ENCODE assay signal across 1 fruit fly cellular context in genomic region chr2L:4583306-4583705, dm6.
TF ChIP-seq lines count a peak whose summit lies in the region.

No protein-coding gene starts in this region.

TF ChIP-seq in whole organism, embryonic, 481 proteins besides CTCF, POLR2A, EP300 and RAD21 (continued from another document and continues in another):
- TF ChIP-seq CG12236 (GFP tag; optimal IDR thresholded peaks at IDR 0.05; lab: Kevin White, UChicago) (peak; percentile 36), CG3281 (GFP tag; optimal IDR thresholded peaks at IDR 0.05; lab: Kevin White, UChicago) (peak; percentile 11), CG4424 (GFP tag; optimal IDR thresholded peaks at IDR 0.05; lab: Kevin White, UChicago) (peak; percentile 77), Med (GFP tag; lab: Kevin White, UChicago) (peak; percentile 93), H2.0 (GFP tag; IDR thresholded peaks at IDR 0.05; lab: Robert Waterston, UW) (peak; percentile 62), CG34422 (GFP tag; IDR thresholded peaks at IDR 0.05; lab: Robert Waterston, UW) (peak; percentile 59; the same call in 2 of the 3 replicates), dimm (GFP tag; IDR thresholded peaks at IDR 0.05; lab: Robert Waterston, UW) (no peak), shn (GFP tag; optimal IDR thresholded peaks at IDR 0.05; lab: Kevin White, UChicago) (peak; percentile 33), tap (tag; optimal IDR thresholded peaks at IDR 0.05; lab: Kevin White, UChicago) (peak; percentile 73), eve (GFP tag; optimal IDR thresholded peaks at IDR 0.05; lab: Kevin White, UChicago) (peak in 1 of 2 experiments; percentile 83), CG3847 (GFP tag; IDR thresholded peaks at IDR 0.05; lab: Robert Waterston, UW) (peak; percentile 45; the same call in 1 of the 2 replicates), fd64A (GFP tag; optimal IDR thresholded peaks at IDR 0.05; lab: Kevin White, UChicago) (peak; percentile 35), rib (GFP tag; IDR thresholded peaks at IDR 0.05; lab: Robert Waterston, UW) (no peak), CG31224 (GFP tag; IDR thresholded peaks at IDR 0.05; lab: Robert Waterston, UW) (no peak), BEAF-32 (GFP tag; optimal IDR thresholded peaks at IDR 0.05; lab: Kevin White, UChicago) (no peak), Six4 (GFP tag; optimal IDR thresholded peaks at IDR 0.05; lab: Kevin White, UChicago) (peak; percentile 52), CG13424 (tag; optimal IDR thresholded peaks at IDR 0.05; lab: Kevin White, UChicago) (peak; percentile 73), nau (GFP tag; optimal IDR thresholded peaks at IDR 0.05; lab: Kevin White, UChicago) (peak; percentile 61), CG9215 (GFP tag; IDR thresholded peaks at IDR 0.05; lab: Robert Waterston, UW) (peak; percentile 37), cwo (GFP tag; optimal IDR thresholded peaks at IDR 0.05; lab: Kevin White, UChicago) (peak; percentile 12), CG6175 (GFP tag; IDR thresholded peaks at IDR 0.05; lab: Robert Waterston, UW) (no peak), bsh (GFP tag; optimal IDR thresholded peaks at IDR 0.05; lab: Kevin White, UChicago) (peak; percentile 82 to 88), tin (GFP tag; optimal IDR thresholded peaks at IDR 0.05; lab: Kevin White, UChicago) (peak; percentile 74), CG12391 (tag; optimal IDR thresholded peaks at IDR 0.05; lab: Kevin White, UChicago) (peak; percentile 74), pzg (GFP tag; optimal IDR thresholded peaks at IDR 0.05; lab: Kevin White, UChicago) (no peak), trh (GFP tag; optimal IDR thresholded peaks at IDR 0.05; lab: Kevin White, UChicago) (no peak), CG9727 (GFP tag; optimal IDR thresholded peaks at IDR 0.05; lab: Kevin White, UChicago) (peak; percentile 66), CG10274 (GFP tag; optimal IDR thresholded peaks at IDR 0.05; lab: Kevin White, UChicago) (peak; percentile 25), CG2120 (GFP tag; optimal IDR thresholded peaks at IDR 0.05; lab: Kevin White, UChicago) (no peak), luna (GFP tag; optimal IDR thresholded peaks at IDR 0.05; lab: Kevin White, UChicago) (no peak), esg (GFP tag; conservative IDR thresholded peaks at IDR 0.05; lab: Robert Waterston, UW) (peak; percentile 72), Doc3 (GFP tag; IDR thresholded peaks at IDR 0.05; lab: Robert Waterston, UW; ENCODE audit: partially characterized antibody) (no peak), pita (GFP tag; optimal IDR thresholded peaks at IDR 0.05; lab: Kevin White, UChicago) (no peak), gsb-n (tag; optimal IDR thresholded peaks at IDR 0.05; lab: Kevin White, UChicago) (peak; percentile 61), Camta (GFP tag; optimal IDR thresholded peaks at IDR 0.05; lab: Kevin White, UChicago) (peak; percentile 43), CG15269 (tag; optimal IDR thresholded peaks at IDR 0.05; lab: Kevin White, UChicago) (peak; percentile 77), Side (GFP tag; optimal IDR thresholded peaks at IDR 0.05; lab: Kevin White, UChicago) (peak; percentile 56), CG3163 (GFP tag; optimal IDR thresholded peaks at IDR 0.05; lab: Kevin White, UChicago) (no peak), dan (GFP tag; IDR thresholded peaks at IDR 0.05; lab: Robert Waterston, UW) (peak; percentile 50; the same call in 1 of the 2 replicates), az2 (GFP tag; optimal IDR thresholded peaks at IDR 0.05; lab: Kevin White, UChicago) (peak; percentile 77), gem (tag; optimal IDR thresholded peaks at IDR 0.05; lab: Kevin White, UChicago) (peak; percentile 83), Dfd (GFP tag; optimal IDR thresholded peaks at IDR 0.05; lab: Kevin White, UChicago) (no peak), CG14965 (GFP tag; optimal IDR thresholded peaks at IDR 0.05; lab: Kevin White, UChicago; ENCODE audit: borderline replicate concordance) (no peak), caup (GFP tag; optimal IDR thresholded peaks at IDR 0.05; lab: Kevin White, UChicago; ENCODE audit: severe bottlenecking) (peak; percentile 29), CG6654 (GFP tag; optimal IDR thresholded peaks at IDR 0.05; lab: Kevin White, UChicago) (peak; percentile 37), lola (GFP tag; optimal IDR thresholded peaks at IDR 0.05; lab: Kevin White, UChicago) (peak in 1 of 3 experiments; percentile 62), dmrt99B (tag; optimal IDR thresholded peaks at IDR 0.05; lab: Kevin White, UChicago) (peak; percentile 87), Jarid2 (GFP tag; optimal IDR thresholded peaks at IDR 0.05; lab: Kevin White, UChicago) (peak; percentile 24), Nf-YC (tag; optimal IDR thresholded peaks at IDR 0.05; lab: Kevin White, UChicago) (no peak), slou (GFP tag; optimal IDR thresholded peaks at IDR 0.05; lab: Kevin White, UChicago) (peak; percentile 22), bigmax (GFP tag; optimal IDR thresholded peaks at IDR 0.05; lab: Kevin White, UChicago) (no peak), CG7556 (GFP tag; optimal IDR thresholded peaks at IDR 0.05; lab: Kevin White, UChicago) (peak; percentile 65), CG5953 (GFP tag; IDR thresholded peaks at IDR 0.05; lab: Robert Waterston, UW) (peak; percentile 73), CG43689 (GFP tag; IDR thresholded peaks at IDR 0.05; lab: Robert Waterston, UW) (0 out of 2 replicates have a peak, but pooled peaks have one; percentile 11), Eip74EF (GFP tag; optimal IDR thresholded peaks at IDR 0.05; lab: Kevin White, UChicago) (peak in 1 of 2 experiments; percentile 70), croc (GFP tag; conservative IDR thresholded peaks at IDR 0.05; lab: Robert Waterston, UW) (peak; percentile 52), CG3726 (GFP tag; IDR thresholded peaks at IDR 0.05; lab: Robert Waterston, UW) (0 out of 3 replicates have a peak, but pooled peaks have one; percentile 21), sqz (GFP tag; optimal IDR thresholded peaks at IDR 0.05; lab: Kevin White, UChicago) (peak; percentile 20), CG32772 (GFP tag; IDR thresholded peaks at IDR 0.05; lab: Robert Waterston, UW) (peak; percentile 67), CG11723 (GFP tag; optimal IDR thresholded peaks at IDR 0.05; lab: Kevin White, UChicago) (peak; percentile 60), CG4730 (GFP tag; IDR thresholded peaks at IDR 0.05; lab: Robert Waterston, UW) (peak; percentile 58), sima (GFP tag; optimal IDR thresholded peaks at IDR 0.05; lab: Kevin White, UChicago) (no peak), Rx (GFP tag; IDR thresholded peaks at IDR 0.05; lab: Robert Waterston, UW) (peak; percentile 55; the same call in 1 of the 2 replicates), exex (tag; optimal IDR thresholded peaks at IDR 0.05; lab: Kevin White, UChicago) (no peak), jumu (GFP tag; optimal IDR thresholded peaks at IDR 0.05; lab: Kevin White, UChicago) (peak; percentile 50), CG12299 (tag; optimal IDR thresholded peaks at IDR 0.05; lab: Kevin White, UChicago) (no peak), Asciz (GFP tag; optimal IDR thresholded peaks at IDR 0.05; lab: Kevin White, UChicago) (peak; percentile 65), CG14667 (GFP tag; IDR thresholded peaks at IDR 0.05; lab: Robert Waterston, UW) (peak; percentile 61), CG4328 (GFP tag; optimal IDR thresholded peaks at IDR 0.05; lab: Kevin White, UChicago) (no peak), ara (GFP tag; IDR thresholded peaks at IDR 0.05; lab: Robert Waterston, UW) (peak; percentile 87), CG30403 (GFP tag; optimal IDR thresholded peaks at IDR 0.05; lab: Kevin White, UChicago) (peak; percentile 74), scrt (GFP tag; optimal IDR thresholded peaks at IDR 0.05; lab: Kevin White, UChicago) (peak; percentile 23), mam (GFP tag; optimal IDR thresholded peaks at IDR 0.05; lab: Kevin White, UChicago) (peak; percentile 27), danr (GFP tag; IDR thresholded peaks at IDR 0.05; lab: Robert Waterston, UW) (peak; percentile 30; the same call in 1 of the 2 replicates), lbe (GFP tag; optimal IDR thresholded peaks at IDR 0.05; lab: Kevin White, UChicago) (peak; percentile 45), bowl (GFP tag; IDR thresholded peaks at IDR 0.05; lab: Robert Waterston, UW) (peak; percentile 56; the same call in 1 of the 2 replicates), CG10366 (GFP tag; IDR thresholded peaks at IDR 0.05; lab: Robert Waterston, UW) (peak; percentile 75), CG17612 (GFP tag; IDR thresholded peaks at IDR 0.05; lab: Robert Waterston, UW) (0 out of 2 replicates have a peak, but pooled peaks have one; percentile 34), Ada2b (GFP tag; IDR thresholded peaks at IDR 0.05; lab: Robert Waterston, UW) (peak; percentile 71), jigr1 (GFP tag; IDR thresholded peaks at IDR 0.05; lab: Robert Waterston, UW) (peak; percentile 45; the same call in 1 of the 3 replicates), CG1602 (GFP tag; optimal IDR thresholded peaks at IDR 0.05; lab: Kevin White, UChicago) (peak; percentile 56), sens-2 (GFP tag; IDR thresholded peaks at IDR 0.05; lab: Robert Waterston, UW) (peak; percentile 54), Usf (GFP tag; optimal IDR thresholded peaks at IDR 0.05; lab: Kevin White, UChicago) (no peak), CG8944 (GFP tag; optimal IDR thresholded peaks at IDR 0.05; lab: Kevin White, UChicago) (peak; percentile 52), hkb (optimal IDR thresholded peaks at IDR 0.05; lab: Kevin White, UChicago) (no peak), hkb (GFP tag; IDR thresholded peaks at IDR 0.05; lab: Robert Waterston, UW) (peak; percentile 78), CG16863 (GFP tag; optimal IDR thresholded peaks at IDR 0.05; lab: Kevin White, UChicago) (peak; percentile 60), CG7271 (tag; optimal IDR thresholded peaks at IDR 0.05; lab: Kevin White, UChicago) (no peak), CoRest (tag; optimal IDR thresholded peaks at IDR 0.05; lab: Kevin White, UChicago) (peak; percentile 72), Tbp (GFP tag; optimal IDR thresholded peaks at IDR 0.05; lab: Kevin White, UChicago) (no peak), kni (GFP tag; optimal IDR thresholded peaks at IDR 0.05; lab: Kevin White, UChicago) (peak; percentile 46), emc (GFP tag; optimal IDR thresholded peaks at IDR 0.05; lab: Kevin White, UChicago) (no peak), run (tag; optimal IDR thresholded peaks at IDR 0.05; lab: Kevin White, UChicago) (peak; percentile 36), trem (tag; optimal IDR thresholded peaks at IDR 0.05; lab: Kevin White, UChicago) (peak; percentile 48), Atf-2 (GFP tag; optimal IDR thresholded peaks at IDR 0.05; lab: Kevin White, UChicago) (peak; percentile 55), CG17361 (GFP tag; IDR thresholded peaks at IDR 0.05; lab: Robert Waterston, UW) (peak; percentile 75), B-H2 (GFP tag; optimal IDR thresholded peaks at IDR 0.05; lab: Kevin White, UChicago) (no peak), wor (GFP tag; IDR thresholded peaks at IDR 0.05; lab: Robert Waterston, UW) (peak; percentile 69), crc (GFP tag; optimal IDR thresholded peaks at IDR 0.05; lab: Kevin White, UChicago) (no peak), CG1603 (tag; optimal IDR thresholded peaks at IDR 0.05; lab: Kevin White, UChicago) (peak; percentile 78), Dbx (GFP tag; IDR thresholded peaks at IDR 0.05; lab: Robert Waterston, UW) (peak; percentile 44; the same call in 1 of the 3 replicates), CG17568 (GFP tag; optimal IDR thresholded peaks at IDR 0.05; lab: Kevin White, UChicago) (peak; percentile 63), chif (GFP tag; optimal IDR thresholded peaks at IDR 0.05; lab: Kevin White, UChicago) (peak; percentile 55 to 82), Bteb2 (GFP tag; optimal IDR thresholded peaks at IDR 0.05; lab: Kevin White, UChicago) (peak; percentile 12), B-H1 (GFP tag; IDR thresholded peaks at IDR 0.05; lab: Robert Waterston, UW) (peak; percentile 62), grau (tag; optimal IDR thresholded peaks at IDR 0.05; lab: Kevin White, UChicago) (peak; percentile 68), CG12071 (GFP tag; optimal IDR thresholded peaks at IDR 0.05; lab: Kevin White, UChicago) (peak; percentile 76), Bdp1 (GFP tag; optimal IDR thresholded peaks at IDR 0.05; lab: Kevin White, UChicago) (peak; percentile 5), Dad (GFP tag; optimal IDR thresholded peaks at IDR 0.05; lab: Kevin White, UChicago) (peak; percentile 61), Chrac-16 (GFP tag; optimal IDR thresholded peaks at IDR 0.05; lab: Kevin White, UChicago) (peak; percentile 52), twi (tag; optimal IDR thresholded peaks at IDR 0.05; lab: Kevin White, UChicago) (peak; percentile 8), ap (GFP tag; IDR thresholded peaks at IDR 0.05; lab: Robert Waterston, UW) (peak; percentile 69), ATbp (GFP tag; optimal IDR thresholded peaks at IDR 0.05; lab: Kevin White, UChicago) (peak; percentile 72), Vsx1 (GFP tag; optimal IDR thresholded peaks at IDR 0.05; lab: Kevin White, UChicago) (no peak), Aef1 (GFP tag; IDR thresholded peaks at IDR 0.05; lab: Robert Waterston, UW) (peak; percentile 56; the same call in 1 of the 3 replicates), seq (GFP tag; IDR thresholded peaks at IDR 0.05; lab: Robert Waterston, UW) (peak; percentile 60; the same call in 1 of the 2 replicates), ase (GFP tag; IDR thresholded peaks at IDR 0.05; lab: Robert Waterston, UW) (peak; percentile 60; the same call in 1 of the 3 replicates), HLH54F (GFP tag; optimal IDR thresholded peaks at IDR 0.05; lab: Kevin White, UChicago) (peak; percentile 19), psq (GFP tag; optimal IDR thresholded peaks at IDR 0.05; lab: Kevin White, UChicago) (no peak), HHEX (GFP tag; optimal IDR thresholded peaks at IDR 0.05; lab: Kevin White, UChicago) (peak; percentile 58), MTF-1 (GFP tag; optimal IDR thresholded peaks at IDR 0.05; lab: Kevin White, UChicago; ENCODE audit: borderline replicate concordance) (no peak), CG10979 (tag; optimal IDR thresholded peaks at IDR 0.05; lab: Kevin White, UChicago) (peak; percentile 79), en (GFP tag; optimal IDR thresholded peaks at IDR 0.05; lab: Kevin White, UChicago) (peak; percentile 40), kah (GFP tag; optimal IDR thresholded peaks at IDR 0.05; lab: Kevin White, UChicago) (peak; percentile 25), TFAM (GFP tag; optimal IDR thresholded peaks at IDR 0.05; lab: Kevin White, UChicago) (peak; percentile 19), ranshi (GFP tag; IDR thresholded peaks at IDR 0.05; lab: Robert Waterston, UW) (peak; percentile 68; the same call in 1 of the 2 replicates), gce (GFP tag; IDR thresholded peaks at IDR 0.05; lab: Robert Waterston, UW) (peak; percentile 53; the same call in 1 of the 3 replicates), gsb (GFP tag; IDR thresholded peaks at IDR 0.05; lab: Robert Waterston, UW) (no peak), CG13894 (tag; optimal IDR thresholded peaks at IDR 0.05; lab: Kevin White, UChicago) (no peak), Antp (GFP tag; optimal IDR thresholded peaks at IDR 0.05; lab: Kevin White, UChicago) (peak; percentile 61)
